Fruit fly (Drosophila melanogaster) whole organism, embryonic: ENCODE results near the gene CG10970.

Experiments used
- Asciz ChIP-seq: fragments of 200-800 bp; sonication (Bioruptor generic); optimal IDR thresholded peaks from 2 replicates; lab custom pipeline; 2017; ENCODE audit warnings: missing biosample characterization, mild to moderate bottlenecking, missing genetic modification characterization, missing genetic modification reagents
- Awh ChIP-seq: fragments of 200-800 bp; sonication (Bioruptor generic); IDR thresholded peaks from 2 replicates; pipeline ENCODE4, ENCODE4 v1.3.6; 2022; ENCODE audit warnings: missing biosample characterization, missing genetic modification characterization
- CG10654 ChIP-seq: fragments of 200-800 bp; sonication (Bioruptor generic); optimal IDR thresholded peaks from 2 replicates; lab custom pipeline; 2016; ENCODE audit warnings: missing biosample characterization, missing genetic modification characterization
- CG12744 ChIP-seq: fragments of 200-800 bp; sonication (Bioruptor generic); optimal IDR thresholded peaks from 2 replicates; lab custom pipeline; 2016; ENCODE audit warnings: missing biosample characterization, missing genetic modification characterization
- CG14965 ChIP-seq: fragments of 200-800 bp; sonication (Bioruptor generic); optimal IDR thresholded peaks from 2 replicates; lab custom pipeline; 2016; ENCODE audit warnings: missing biosample characterization, missing genetic modification characterization, borderline replicate concordance
- CG16815 ChIP-seq: fragments of 200-800 bp; sonication (Bioruptor generic); optimal IDR thresholded peaks from 3 replicates; lab custom pipeline; 2017; ENCODE audit warnings: missing biosample characterization, mild to moderate bottlenecking, missing genetic modification characterization
- CG2678 ChIP-seq: fragments of 200-800 bp; sonication (Bioruptor generic); optimal IDR thresholded peaks from 3 replicates; lab custom pipeline; 2019; ENCODE audit warnings: missing biosample characterization, mild to moderate bottlenecking, missing genetic modification characterization, moderate library complexity
- CG2875 ChIP-seq: fragments of 200-800 bp; sonication (Bioruptor generic); optimal IDR thresholded peaks from 2 replicates; lab custom pipeline; 2017; ENCODE audit warnings: missing biosample characterization, mild to moderate bottlenecking, missing genetic modification characterization, missing genetic modification reagents
- CG31388 ChIP-seq: fragments of 200-800 bp; sonication (Bioruptor generic); optimal IDR thresholded peaks from 2 replicates; lab custom pipeline; 2016; ENCODE audit warnings: missing biosample characterization, missing genetic modification characterization
- CG31441 ChIP-seq: fragments of 200-800 bp; sonication (Bioruptor generic); IDR thresholded peaks from 2 replicates; pipeline ENCODE4 v1.3.6; 2022; ENCODE audit warnings: missing biosample characterization, missing genetic modification characterization
- CG32767 ChIP-seq: fragments of 200-800 bp; sonication (Bioruptor generic); IDR thresholded peaks from 2 replicates; pipeline ENCODE4 v1.3.6; 2022; ENCODE audit warnings: missing biosample characterization, missing genetic modification characterization
- CG33213 ChIP-seq: fragments of 200-800 bp; sonication (Bioruptor generic); optimal IDR thresholded peaks from 3 replicates; lab custom pipeline; 2016; ENCODE audit warnings: missing biosample characterization, missing genetic modification characterization
- CG3407 ChIP-seq: fragments of 200-800 bp; sonication (Bioruptor generic); optimal IDR thresholded peaks from 2 replicates; lab custom pipeline; 2018; ENCODE audit warnings: missing biosample characterization, mild to moderate bottlenecking, missing genetic modification characterization
- CG3847 ChIP-seq: fragments of 200-800 bp; sonication (Bioruptor generic); IDR thresholded peaks from 2 replicates; pipeline ENCODE4 v1.3.6; 2022; ENCODE audit warnings: missing biosample characterization, missing genetic modification characterization
- CG4617 ChIP-seq: fragments of 200-800 bp; sonication (Bioruptor generic); optimal IDR thresholded peaks from 3 replicates; lab custom pipeline; 2016; ENCODE audit warnings: missing biosample characterization, missing genetic modification characterization, borderline replicate concordance
- CG4707 ChIP-seq: fragments of 200-800 bp; sonication (Bioruptor generic); optimal IDR thresholded peaks from 2 replicates; lab custom pipeline; 2018; ENCODE audit warnings: missing biosample characterization, mild to moderate bottlenecking, missing genetic modification characterization, moderate library complexity
- CG4730 ChIP-seq: fragments of 200-800 bp; sonication (Bioruptor generic); IDR thresholded peaks from 2 replicates; pipeline ENCODE4 v1.3.6; 2022; ENCODE audit warnings: missing biosample characterization, missing genetic modification characterization
- CG6272 ChIP-seq: fragments of 200-800 bp; sonication (Bioruptor generic); IDR thresholded peaks from 2 replicates; pipeline ENCODE4 v1.3.6; 2022; ENCODE audit warnings: missing biosample characterization, missing genetic modification characterization
- CG6689 ChIP-seq: fragments of 200-800 bp; sonication (Bioruptor generic); IDR thresholded peaks from 2 replicates; pipeline ENCODE4 v1.3.6; 2022; ENCODE audit warnings: missing biosample characterization, missing genetic modification characterization
- Dad ChIP-seq: fragments of 200-800 bp; sonication (Bioruptor generic); optimal IDR thresholded peaks from 3 replicates; lab custom pipeline; 2016; ENCODE audit warnings: missing biosample characterization, missing genetic modification characterization
- Dfd ChIP-seq, 2 experiments: fragments of >200 bp; optimal IDR thresholded peaks; 2 replicates each; lab custom pipeline; 2017; ENCODE audit warnings: missing biosample characterization in 2 of 2, missing genetic modification characterization in 2 of 2
- Dp ChIP-seq: fragments of 200-800 bp; sonication (Bioruptor generic); optimal IDR thresholded peaks from 2 replicates; lab custom pipeline; 2018; ENCODE audit warnings: missing biosample characterization, mild to moderate bottlenecking, missing genetic modification characterization, moderate library complexity
- Dref ChIP-seq: fragments of 200-800 bp; sonication (Bioruptor generic); IDR thresholded peaks from 2 replicates; pipeline ENCODE4 v1.3.6; 2022; ENCODE audit warnings: missing biosample characterization, missing genetic modification characterization
- Elba2 ChIP-seq: fragments of 200-800 bp; sonication (Bioruptor generic); optimal IDR thresholded peaks from 3 replicates; lab custom pipeline; 2016; ENCODE audit warnings: missing biosample characterization, missing genetic modification characterization
- Fer2 ChIP-seq: fragments of 200-800 bp; sonication (Bioruptor generic); optimal IDR thresholded peaks from 2 replicates; lab custom pipeline; 2018; ENCODE audit warnings: missing biosample characterization, mild to moderate bottlenecking, missing genetic modification characterization, moderate library complexity
- Hand ChIP-seq: fragments of 200-800 bp; sonication (Bioruptor generic); optimal IDR thresholded peaks from 2 replicates; lab custom pipeline; 2017; ENCODE audit warnings: mild to moderate bottlenecking, missing biosample characterization, missing genetic modification reagents, missing genetic modification characterization
- Hr3 ChIP-seq: fragments of 200-800 bp; sonication (Bioruptor generic); optimal IDR thresholded peaks from 3 replicates; lab custom pipeline; 2016; ENCODE audit warnings: missing biosample characterization, missing genetic modification characterization
- Hsf ChIP-seq: fragments of 200-800 bp; sonication (Bioruptor generic); optimal IDR thresholded peaks from 3 replicates; lab custom pipeline; 2016; ENCODE audit warnings: missing biosample characterization, missing genetic modification characterization
- Lim3 ChIP-seq: fragments of 200-800 bp; sonication (Bioruptor generic); IDR thresholded peaks from 2 replicates; pipeline ENCODE4 v1.3.6; 2022; ENCODE audit warnings: missing biosample characterization, missing genetic modification characterization
- PHDP ChIP-seq: fragments of 200-800 bp; sonication (Bioruptor generic); optimal IDR thresholded peaks from 3 replicates; lab custom pipeline; 2018; ENCODE audit warnings: missing biosample characterization, mild to moderate bottlenecking, missing genetic modification characterization, moderate library complexity
- Sry-δ ChIP-seq: fragments of 200-800 bp; sonication (Bioruptor generic); optimal IDR thresholded peaks from 2 replicates; lab custom pipeline; 2016; ENCODE audit warnings: missing biosample characterization, missing genetic modification characterization
- Stat92E ChIP-seq, 3 experiments: fragments of >200 bp in 2 of 3; fragments of 200-800 bp in 1 of 3; sonication (Bioruptor generic) in 1 of 3; optimal IDR thresholded peaks; 2 replicates each; lab custom pipeline; 2017 to 2019; ENCODE audit warnings: missing biosample characterization in 3 of 3, missing genetic modification characterization in 3 of 3, mild to moderate bottlenecking in 1 of 3, moderate library complexity in 1 of 3
- ato ChIP-seq: fragments of 200-800 bp; sonication (Bioruptor generic); IDR thresholded peaks from 2 replicates; pipeline ENCODE4 v1.3.6; 2022; ENCODE audit warnings: missing biosample characterization, missing genetic modification characterization; ENCODE audit not compliant: partially characterized antibody
- bab2 ChIP-seq: fragments of 200-800 bp; sonication (Bioruptor generic); optimal IDR thresholded peaks from 2 replicates; lab custom pipeline; 2016; ENCODE audit warnings: missing biosample characterization, missing genetic modification characterization
- crc ChIP-seq: fragments of 200-800 bp; sonication (Bioruptor generic); optimal IDR thresholded peaks from 2 replicates; lab custom pipeline; 2016; ENCODE audit warnings: missing biosample characterization, missing genetic modification characterization
- dan ChIP-seq: fragments of 200-800 bp; sonication (Bioruptor generic); IDR thresholded peaks from 2 replicates; pipeline ENCODE4 v1.3.6; 2022; ENCODE audit warnings: missing biosample characterization, missing genetic modification characterization
- fd64A ChIP-seq: fragments of 200-800 bp; sonication (Bioruptor generic); optimal IDR thresholded peaks from 3 replicates; lab custom pipeline; 2018; ENCODE audit warnings: missing biosample characterization, mild to moderate bottlenecking, missing genetic modification characterization
- fd96Cb ChIP-seq: fragments of 200-800 bp; sonication (Bioruptor generic); optimal IDR thresholded peaks from 2 replicates; lab custom pipeline; 2018; ENCODE audit warnings: missing biosample characterization, mild to moderate bottlenecking, missing genetic modification characterization, moderate library complexity
- gem ChIP-seq: fragments of 200-800 bp; sonication (Bioruptor generic); optimal IDR thresholded peaks from 2 replicates; lab custom pipeline; 2019; ENCODE audit warnings: missing biosample characterization, mild to moderate bottlenecking, missing genetic modification characterization, moderate library complexity
- grau ChIP-seq: fragments of 200-800 bp; optimal IDR thresholded peaks from 3 replicates; lab custom pipeline; 2019; ENCODE audit warnings: missing biosample characterization, mild to moderate bottlenecking, missing genetic modification characterization, moderate library complexity
- gt ChIP-seq: fragments of 200-800 bp; sonication (Bioruptor generic); IDR thresholded peaks from 2 replicates; pipeline ENCODE4 v1.3.6; 2022; ENCODE audit warnings: missing biosample characterization, missing genetic modification characterization
- jigr1 ChIP-seq: fragments of 200-800 bp; sonication (Bioruptor generic); IDR thresholded peaks from 3 replicates; pipeline ENCODE4 v1.3.6; 2022; ENCODE audit warnings: missing biosample characterization, missing genetic modification characterization
- lmd ChIP-seq: fragments of 200-800 bp; sonication (Bioruptor generic); IDR thresholded peaks from 2 replicates; pipeline ENCODE4 v1.3.6; 2022; ENCODE audit warnings: missing biosample characterization, missing genetic modification characterization
- lov ChIP-seq, 2 experiments: fragments of 200-800 bp in 1 of 2; fragments of >200 bp in 1 of 2; sonication (Bioruptor generic) in 1 of 2; IDR thresholded peaks in 1 of 2; optimal IDR thresholded peaks in 1 of 2; 2 replicates in 1 of 2; 3 replicates in 1 of 2; pipeline versions ENCODE4 v1.3.6 to Lab custom; 2017 to 2022; ENCODE audit warnings: missing biosample characterization in 1 of 2, missing genetic modification characterization in 1 of 2
- nau ChIP-seq: fragments of 200-800 bp; sonication (Bioruptor generic); optimal IDR thresholded peaks from 3 replicates; lab custom pipeline; 2017; ENCODE audit warnings: missing biosample characterization, mild to moderate bottlenecking, missing genetic modification characterization, missing genetic modification reagents
- repo ChIP-seq: fragments of 200-800 bp; sonication (Bioruptor generic); optimal IDR thresholded peaks from 2 replicates; lab custom pipeline; 2016; ENCODE audit warnings: missing biosample characterization, missing genetic modification characterization
- rib ChIP-seq: fragments of 200-800 bp; sonication (Bioruptor generic); IDR thresholded peaks from 2 replicates; pipeline ENCODE4 v1.3.6; 2022; ENCODE audit warnings: missing biosample characterization, missing genetic modification characterization
- run ChIP-seq: fragments of 200-800 bp; sonication (Bioruptor generic); optimal IDR thresholded peaks from 3 replicates; lab custom pipeline; 2018; ENCODE audit warnings: missing biosample characterization, mild to moderate bottlenecking, missing genetic modification characterization
- sisA ChIP-seq: fragments of 200-800 bp; sonication (Bioruptor generic); IDR thresholded peaks from 2 replicates; pipeline ENCODE4 v1.3.6; 2022; ENCODE audit warnings: missing biosample characterization, missing genetic modification characterization
- usp ChIP-seq: fragments of >200 bp; optimal IDR thresholded peaks from 2 replicates; lab custom pipeline; 2017; ENCODE audit warnings: missing biosample characterization, missing genetic modification characterization

The CG10970 gene

dm6 chrX:9080962-9081361 is 9.8 kb upstream of the CG10970 start, which contains the start of the genes CG7246 and HP1b (continued):
- TF ChIP-seq usp (GFP tag; lab: Kevin White, UChicago) (no peak), nau (GFP tag; lab: Kevin White, UChicago) (peak; percentile 24), Stat92E (GFP tag; optimal IDR thresholded peaks at IDR 0.05; lab: Kevin White, UChicago) (no peak), rib (GFP tag; lab: Robert Waterston, UW) (peak; percentile 42; the same call in 1 of the 2 replicates), lmd (GFP tag; lab: Robert Waterston, UW) (peak; percentile 71), bab2 (GFP tag; lab: Kevin White, UChicago) (peak; percentile 45), Dad (GFP tag; lab: Kevin White, UChicago) (peak; percentile 10), dan (GFP tag; lab: Robert Waterston, UW) (peak; percentile 8; the same call in 1 of the 2 replicates), gt (peak; percentile 24; the same call in 1 of the 2 replicates), CG6272 (GFP tag; lab: Robert Waterston, UW) (peak; percentile 81), sisA (peak; percentile 72), grau (tag; lab: Kevin White, UChicago) (peak; percentile 69), fd96Cb (tag; lab: Kevin White, UChicago) (peak; percentile 52), CG32767 (GFP tag; lab: Robert Waterston, UW) (0 out of 2 replicates have a peak, but pooled peaks have one; percentile 38), CG10654 (GFP tag; lab: Kevin White, UChicago) (peak; percentile 42), CG3847 (peak; percentile 60), Hr3 (GFP tag; lab: Kevin White, UChicago) (peak; percentile 50), Awh (GFP tag; lab: Robert Waterston, UW) (0 out of 2 replicates have a peak, but pooled peaks have one; percentile 42), Dref (GFP tag; lab: Robert Waterston, UW) (peak; percentile 63), ato (peak; percentile 57; the same call in 1 of the 2 replicates), CG4707 (GFP tag; lab: Kevin White, UChicago) (no peak), Hsf (GFP tag; lab: Kevin White, UChicago) (peak; percentile 61), CG2875 (GFP tag; lab: Kevin White, UChicago) (no peak), Asciz (GFP tag; lab: Kevin White, UChicago) (no peak), PHDP (peak; percentile 68), CG4617 (GFP tag; lab: Kevin White, UChicago) (peak; percentile 64), CG33213 (GFP tag; lab: Kevin White, UChicago) (no peak), Hand (GFP tag; lab: Kevin White, UChicago) (no peak), run (no peak), repo (GFP tag; lab: Kevin White, UChicago) (no peak), CG31388 (GFP tag; lab: Kevin White, UChicago) (peak; percentile 24), Sry-δ (GFP tag; lab: Kevin White, UChicago) (peak; percentile 77), crc (GFP tag; lab: Kevin White, UChicago) (no peak), Fer2 (tag; lab: Kevin White, UChicago) (peak; percentile 55), CG6689 (peak; percentile 77), lov (optimal IDR thresholded peaks at IDR 0.05; lab: Kevin White, UChicago) (no peak), lov (GFP tag; IDR thresholded peaks at IDR 0.05; lab: Robert Waterston, UW) (no peak), CG4730 (peak; percentile 71), gem (peak; percentile 83), CG16815 (GFP tag; lab: Kevin White, UChicago) (peak; percentile 0), CG3407 (GFP tag; lab: Kevin White, UChicago) (peak; percentile 41), Lim3 (GFP tag; lab: Robert Waterston, UW) (0 out of 2 replicates have a peak, but pooled peaks have one; percentile 13), Dfd (GFP tag; optimal IDR thresholded peaks at IDR 0.05; lab: Kevin White, UChicago) (no peak), CG14965 (no peak), CG12744 (GFP tag; lab: Kevin White, UChicago) (no peak), CG2678 (tag; lab: Kevin White, UChicago) (peak; percentile 74), Elba2 (GFP tag; lab: Kevin White, UChicago) (no peak), jigr1 (GFP tag; lab: Robert Waterston, UW) (no peak), Dp (peak; percentile 47), CG31441 (peak; percentile 69), fd64A (GFP tag; lab: Kevin White, UChicago) (no peak)
